Fruit fly (Drosophila melanogaster): ENCODE measurements around the gene Wdr81.

DNA sequence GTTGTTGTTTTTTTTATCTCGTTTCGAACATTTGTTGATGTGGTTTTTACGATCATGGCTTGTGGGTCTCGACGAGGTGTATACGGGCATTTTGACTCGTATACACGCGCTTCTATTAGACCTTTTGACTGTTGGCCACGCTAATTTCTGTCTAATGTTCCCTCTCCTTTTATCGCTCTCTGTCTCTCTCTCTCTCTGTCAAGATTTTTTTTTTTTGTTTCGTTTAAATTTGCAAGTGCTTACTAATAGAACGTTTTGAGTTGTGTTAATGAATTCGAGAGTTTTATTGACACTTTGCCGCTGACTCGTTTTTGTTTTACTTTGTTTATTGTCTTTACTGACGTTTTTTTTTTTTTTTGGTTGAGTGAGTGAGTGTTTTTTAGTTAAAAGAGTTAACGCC lies 50.4 kb downstream of the Wdr81 start:
- TF ChIP-seq psq (optimal IDR thresholded peaks at IDR 0.05) (no peak), h (optimal IDR thresholded peaks at IDR 0.05) (no peak), ttk (optimal IDR thresholded peaks at IDR 0.05) (no peak), Sin3A (optimal IDR thresholded peaks at IDR 0.05) (no peak)
